Fruit fly (Drosophila melanogaster) whole organism, embryonic: ENCODE results near the gene CG15043.

ENCODE experiments used
- Abd-B ChIP-seq: fragments of 200-800 bp; sonication (Bioruptor generic); optimal IDR thresholded peaks from 2 replicates; lab custom pipeline; 2018; ENCODE audit warnings: missing biosample characterization, mild to moderate bottlenecking, missing genetic modification characterization, moderate library complexity
- Aef1 ChIP-seq: fragments of 200-800 bp; sonication (Bioruptor generic); IDR thresholded peaks from 3 replicates; pipeline ENCODE4 v1.3.6; 2022; ENCODE audit warnings: missing biosample characterization, missing genetic modification characterization
- B-H2 ChIP-seq: fragments of 200-800 bp; sonication (Bioruptor generic); optimal IDR thresholded peaks from 2 replicates; lab custom pipeline; 2018; ENCODE audit warnings: missing biosample characterization, mild to moderate bottlenecking, missing genetic modification characterization
- Blimp-1 ChIP-seq: fragments of 200-800 bp; sonication (Bioruptor generic); optimal IDR thresholded peaks from 3 replicates; lab custom pipeline; 2018; ENCODE audit warnings: missing biosample characterization, missing genetic modification characterization, mild to moderate bottlenecking, moderate library complexity, missing genetic modification reagents
- C15 ChIP-seq: fragments of 200-800 bp; sonication (Bioruptor generic); IDR thresholded peaks from 3 replicates; pipeline ENCODE4 v1.3.6; 2022; ENCODE audit warnings: missing biosample characterization, missing genetic modification characterization
- CG10209 ChIP-seq: fragments of 200-800 bp; sonication (Bioruptor generic); optimal IDR thresholded peaks from 3 replicates; lab custom pipeline; 2017; ENCODE audit warnings: missing biosample characterization, mild to moderate bottlenecking, missing genetic modification characterization, missing genetic modification reagents
- CG13894 ChIP-seq: fragments of 200-800 bp; sonication (Bioruptor generic); optimal IDR thresholded peaks from 3 replicates; lab custom pipeline; 2018; ENCODE audit warnings: missing biosample characterization, mild to moderate bottlenecking, missing genetic modification characterization, moderate library complexity
- CG14441 ChIP-seq: fragments of 200-800 bp; sonication (Bioruptor generic); IDR thresholded peaks from 2 replicates; pipeline ENCODE4 v1.3.6; 2022; ENCODE audit warnings: missing biosample characterization, missing genetic modification characterization
- CG17912 ChIP-seq: fragments of 200-800 bp; sonication (Bioruptor generic); optimal IDR thresholded peaks from 2 replicates; lab custom pipeline; 2018; ENCODE audit warnings: missing biosample characterization, mild to moderate bottlenecking, missing genetic modification characterization
- CG2712 ChIP-seq: fragments of 200-800 bp; optimal IDR thresholded peaks from 3 replicates; lab custom pipeline; 2019; ENCODE audit warnings: missing biosample characterization, mild to moderate bottlenecking, missing genetic modification characterization, moderate library complexity
- CG30431 ChIP-seq: fragments of 200-800 bp; sonication (Bioruptor generic); optimal IDR thresholded peaks from 2 replicates; lab custom pipeline; 2017; ENCODE audit warnings: missing biosample characterization, missing genetic modification characterization
- CG31388 ChIP-seq: fragments of 200-800 bp; sonication (Bioruptor generic); optimal IDR thresholded peaks from 2 replicates; lab custom pipeline; 2016; ENCODE audit warnings: missing biosample characterization, missing genetic modification characterization
- CG34422 ChIP-seq: fragments of 200-800 bp; sonication (Bioruptor generic); IDR thresholded peaks from 3 replicates; pipeline ENCODE4 v1.3.6; 2022; ENCODE audit warnings: missing biosample characterization, missing genetic modification characterization
- CG3838 ChIP-seq: fragments of 200-800 bp; sonication (Bioruptor generic); optimal IDR thresholded peaks from 3 replicates; lab custom pipeline; 2016; ENCODE audit warnings: missing biosample characterization, missing genetic modification characterization
- CG4424 ChIP-seq: fragments of 200-800 bp; sonication (Bioruptor generic); optimal IDR thresholded peaks from 3 replicates; lab custom pipeline; 2016; ENCODE audit warnings: missing biosample characterization, missing genetic modification characterization
- CG8765 ChIP-seq: fragments of 200-800 bp; sonication (Bioruptor generic); IDR thresholded peaks from 2 replicates; pipeline ENCODE4 v1.3.6; 2022; ENCODE audit warnings: missing biosample characterization, missing genetic modification characterization
- CG8944 ChIP-seq: fragments of 200-800 bp; sonication (Bioruptor generic); optimal IDR thresholded peaks from 3 replicates; lab custom pipeline; 2016; ENCODE audit warnings: missing biosample characterization, missing genetic modification characterization
- Gsc ChIP-seq: fragments of 200-800 bp; sonication (Bioruptor generic); IDR thresholded peaks from 2 replicates; pipeline ENCODE4 v1.3.6; 2022; ENCODE audit warnings: missing biosample characterization, missing genetic modification characterization
- MTF-1 ChIP-seq: fragments of 200-800 bp; sonication (Bioruptor generic); optimal IDR thresholded peaks from 2 replicates; lab custom pipeline; 2018; ENCODE audit warnings: missing biosample characterization, mild to moderate bottlenecking, missing genetic modification characterization, borderline replicate concordance
- Nf-YB ChIP-seq: fragments of 200-800 bp; sonication (Bioruptor generic); optimal IDR thresholded peaks from 3 replicates; lab custom pipeline; 2019; ENCODE audit warnings: missing biosample characterization, mild to moderate bottlenecking, missing genetic modification characterization, moderate library complexity
- Nf-YC ChIP-seq: fragments of 200-800 bp; optimal IDR thresholded peaks from 3 replicates; lab custom pipeline; 2019; ENCODE audit warnings: missing biosample characterization, mild to moderate bottlenecking, missing genetic modification characterization, moderate library complexity
- PHDP ChIP-seq: fragments of 200-800 bp; sonication (Bioruptor generic); optimal IDR thresholded peaks from 3 replicates; lab custom pipeline; 2018; ENCODE audit warnings: missing biosample characterization, mild to moderate bottlenecking, missing genetic modification characterization, moderate library complexity
- Sry-β ChIP-seq: fragments of 200-800 bp; sonication (Bioruptor generic); optimal IDR thresholded peaks from 2 replicates; lab custom pipeline; 2018; ENCODE audit warnings: missing biosample characterization, mild to moderate bottlenecking, missing genetic modification characterization, moderate library complexity
- abd-A ChIP-seq: fragments of 200-800 bp; sonication (Bioruptor generic); optimal IDR thresholded peaks from 3 replicates; lab custom pipeline; 2019; ENCODE audit warnings: missing biosample characterization, mild to moderate bottlenecking, missing genetic modification characterization, moderate library complexity
- az2 ChIP-seq: fragments of 200-800 bp; sonication (Bioruptor generic); optimal IDR thresholded peaks from 3 replicates; lab custom pipeline; 2016; ENCODE audit warnings: missing biosample characterization, missing genetic modification characterization
- bsh ChIP-seq, 2 experiments: fragments of 200-800 bp; sonication (Bioruptor generic); optimal IDR thresholded peaks; 2 replicates each; lab custom pipeline; 2017 to 2018; ENCODE audit warnings: mild to moderate bottlenecking in 2 of 2, missing biosample characterization in 2 of 2, missing genetic modification characterization in 2 of 2, moderate library complexity in 1 of 2
- caup ChIP-seq: fragments of 200-800 bp; sonication (Bioruptor generic); optimal IDR thresholded peaks from 3 replicates; lab custom pipeline; 2017; ENCODE audit warnings: missing biosample characterization, mild to moderate bottlenecking, missing genetic modification characterization, moderate library complexity; ENCODE audit not compliant: severe bottlenecking
- corto ChIP-seq: fragments of 200-800 bp; sonication (Bioruptor generic); optimal IDR thresholded peaks from 2 replicates; lab custom pipeline; 2016; ENCODE audit warnings: missing biosample characterization, mild to moderate bottlenecking, missing genetic modification characterization, moderate library complexity
- dati ChIP-seq: fragments of 200-800 bp; sonication (Bioruptor generic); IDR thresholded peaks from 2 replicates; pipeline ENCODE4 v1.3.6; 2022; ENCODE audit warnings: missing biosample characterization, missing genetic modification characterization
- esg ChIP-seq: fragments of 200-800 bp; sonication (Bioruptor generic); conservative IDR thresholded peaks from 2 replicates; pipeline ENCODE4 v1.3.6; 2022; ENCODE audit warnings: missing biosample characterization, missing genetic modification characterization
- fru ChIP-seq: fragments of >200 bp; optimal IDR thresholded peaks from 2 replicates; lab custom pipeline; 2017
- gfzf ChIP-seq: fragments of 200-800 bp; sonication (Bioruptor generic); optimal IDR thresholded peaks from 2 replicates; lab custom pipeline; 2016; ENCODE audit warnings: missing biosample characterization, mild to moderate bottlenecking, missing genetic modification characterization, moderate library complexity
- gsb-n ChIP-seq: fragments of 200-800 bp; sonication (Bioruptor generic); optimal IDR thresholded peaks from 3 replicates; lab custom pipeline; 2018; ENCODE audit warnings: missing biosample characterization, mild to moderate bottlenecking, missing genetic modification characterization
- nau ChIP-seq: fragments of 200-800 bp; sonication (Bioruptor generic); optimal IDR thresholded peaks from 3 replicates; lab custom pipeline; 2017; ENCODE audit warnings: missing biosample characterization, mild to moderate bottlenecking, missing genetic modification characterization, missing genetic modification reagents
- nerfin-2 ChIP-seq: fragments of 200-800 bp; sonication (Bioruptor generic); IDR thresholded peaks from 2 replicates; pipeline ENCODE4 v1.3.6; 2022; ENCODE audit warnings: missing biosample characterization, missing genetic modification characterization; ENCODE audit not compliant: partially characterized antibody
- oc ChIP-seq: fragments of 200-800 bp; sonication (Bioruptor generic); optimal IDR thresholded peaks from 2 replicates; lab custom pipeline; 2018; ENCODE audit warnings: missing biosample characterization, mild to moderate bottlenecking, missing genetic modification characterization, moderate library complexity
- p53 ChIP-seq: fragments of 200-800 bp; sonication (Bioruptor generic); optimal IDR thresholded peaks from 2 replicates; lab custom pipeline; 2016; ENCODE audit warnings: missing biosample characterization, missing genetic modification characterization
- pho ChIP-seq: fragments of 200-800 bp; sonication (Bioruptor generic); optimal IDR thresholded peaks from 2 replicates; lab custom pipeline; 2016; ENCODE audit warnings: missing biosample characterization, missing genetic modification characterization
- pita ChIP-seq: fragments of 200-800 bp; sonication (Bioruptor generic); optimal IDR thresholded peaks from 2 replicates; lab custom pipeline; 2017; ENCODE audit warnings: missing biosample characterization, mild to moderate bottlenecking, missing genetic modification characterization
- pzg ChIP-seq: fragments of 200-800 bp; sonication (Bioruptor generic); optimal IDR thresholded peaks from 3 replicates; lab custom pipeline; 2018; ENCODE audit warnings: missing biosample characterization, mild to moderate bottlenecking, missing genetic modification characterization, moderate library complexity
- ranshi ChIP-seq: fragments of 200-800 bp; sonication (Bioruptor generic); IDR thresholded peaks from 2 replicates; pipeline ENCODE4 v1.3.6; 2022; ENCODE audit warnings: missing biosample characterization, missing genetic modification characterization
- run ChIP-seq: fragments of 200-800 bp; sonication (Bioruptor generic); optimal IDR thresholded peaks from 3 replicates; lab custom pipeline; 2018; ENCODE audit warnings: missing biosample characterization, mild to moderate bottlenecking, missing genetic modification characterization
- sob ChIP-seq: fragments of 200-800 bp; sonication (Bioruptor generic); IDR thresholded peaks from 2 replicates; pipeline ENCODE4 v1.3.6; 2022; ENCODE audit warnings: missing biosample characterization, missing genetic modification characterization
- stwl ChIP-seq: fragments of 200-800 bp; sonication (Bioruptor generic); optimal IDR thresholded peaks from 3 replicates; lab custom pipeline; 2018; ENCODE audit warnings: missing biosample characterization, mild to moderate bottlenecking, missing genetic modification characterization, moderate library complexity
- tap ChIP-seq: fragments of 200-800 bp; optimal IDR thresholded peaks from 3 replicates; lab custom pipeline; 2019; ENCODE audit warnings: missing biosample characterization, mild to moderate bottlenecking, missing genetic modification characterization, moderate library complexity
- tin ChIP-seq: fragments of 200-800 bp; sonication (Bioruptor generic); optimal IDR thresholded peaks from 3 replicates; lab custom pipeline; 2016; ENCODE audit warnings: missing biosample characterization, missing genetic modification characterization
- twi ChIP-seq: fragments of 200-800 bp; optimal IDR thresholded peaks from 2 replicates; lab custom pipeline; 2019; ENCODE audit warnings: missing biosample characterization, mild to moderate bottlenecking, missing genetic modification characterization, moderate library complexity
- usp ChIP-seq: fragments of >200 bp; optimal IDR thresholded peaks from 2 replicates; lab custom pipeline; 2017; ENCODE audit warnings: missing biosample characterization, missing genetic modification characterization
- vnd ChIP-seq: fragments of 200-800 bp; sonication (Bioruptor generic); IDR thresholded peaks from 3 replicates; pipeline ENCODE4 v1.3.6; 2022; ENCODE audit warnings: missing biosample characterization, missing genetic modification characterization; ENCODE audit not compliant: partially characterized antibody
- wor ChIP-seq: fragments of 200-800 bp; sonication (Bioruptor generic); IDR thresholded peaks from 2 replicates; pipeline ENCODE4 v1.3.6; 2022; ENCODE audit warnings: missing biosample characterization, missing genetic modification characterization
- zen ChIP-seq: fragments of 200-800 bp; sonication (Bioruptor generic); optimal IDR thresholded peaks from 3 replicates; lab custom pipeline; 2018; ENCODE audit warnings: missing biosample characterization, mild to moderate bottlenecking, missing genetic modification characterization, moderate library complexity

The CG15043 gene

dm6 chrX:18494165-18494740 is at the start of gene CG15043 (continued):
- no peak for TF ChIP-seq gfzf
- peak; percentile 62 for TF ChIP-seq CG14441 (GFP tag; lab: Robert Waterston, UW)
- TF ChIP-seq CG34422 = no peak
- peak; percentile 52 for TF ChIP-seq caup (GFP tag; lab: Kevin White, UChicago)
- peak; percentile 23 for TF ChIP-seq CG10209 (GFP tag; lab: Kevin White, UChicago)
- no peak for TF ChIP-seq CG8944 (GFP tag; lab: Kevin White, UChicago)
- TF ChIP-seq nau (GFP tag; lab: Kevin White, UChicago) = no peak
- TF ChIP-seq Nf-YC (tag; lab: Kevin White, UChicago) = no peak
- no peak for TF ChIP-seq oc (tag; lab: Kevin White, UChicago)
- no peak for TF ChIP-seq vnd (GFP tag; lab: Robert Waterston, UW)
- no peak for TF ChIP-seq abd-A (tag; lab: Kevin White, UChicago)
- TF ChIP-seq wor (GFP tag; lab: Robert Waterston, UW) = no peak
- TF ChIP-seq p53 (GFP tag; lab: Kevin White, UChicago) = no peak
- no peak for TF ChIP-seq Gsc
- no peak for TF ChIP-seq Nf-YB (GFP tag; lab: Kevin White, UChicago)
- TF ChIP-seq C15 (GFP tag; lab: Robert Waterston, UW) = no peak
- peak; percentile 37 for TF ChIP-seq pho
- TF ChIP-seq corto = no peak
- peak; percentile 2 for TF ChIP-seq CG13894 (tag; lab: Kevin White, UChicago)
- TF ChIP-seq sob (GFP tag; lab: Robert Waterston, UW) = no peak
- TF ChIP-seq MTF-1 = no peak
- no peak for TF ChIP-seq twi (tag; lab: Kevin White, UChicago)
- TF ChIP-seq pzg (GFP tag; lab: Kevin White, UChicago) = no peak
- TF ChIP-seq usp = no peak
- no peak for TF ChIP-seq CG3838 (GFP tag; lab: Kevin White, UChicago)
- TF ChIP-seq CG2712 (tag; lab: Kevin White, UChicago) = no peak
- no peak for TF ChIP-seq az2 (GFP tag; lab: Kevin White, UChicago)
- TF ChIP-seq CG17912 = no peak
- no peak for TF ChIP-seq CG31388 (GFP tag; lab: Kevin White, UChicago)
- no peak for TF ChIP-seq B-H2 (GFP tag; lab: Kevin White, UChicago)
- TF ChIP-seq CG4424 (GFP tag; lab: Kevin White, UChicago) = no peak
- TF ChIP-seq bsh (GFP tag; optimal IDR thresholded peaks at IDR 0.05; lab: Kevin White, UChicago) = no peak
- no peak for TF ChIP-seq zen (tag; lab: Kevin White, UChicago)
- peak; percentile 48; the same call in 2 of the 3 replicates for TF ChIP-seq Aef1 (GFP tag; lab: Robert Waterston, UW)
- peak; percentile 72 for TF ChIP-seq ranshi (GFP tag; lab: Robert Waterston, UW)
- TF ChIP-seq dati (GFP tag; lab: Robert Waterston, UW) = no peak
- no peak for TF ChIP-seq tin (GFP tag; lab: Kevin White, UChicago)
- no peak for TF ChIP-seq stwl (tag; lab: Kevin White, UChicago)
- TF ChIP-seq CG8765 (GFP tag; lab: Robert Waterston, UW) = no peak
- no peak; the same call in 1 of the 2 replicates for TF ChIP-seq esg (GFP tag; lab: Robert Waterston, UW)
- no peak for TF ChIP-seq nerfin-2
- no peak for TF ChIP-seq Abd-B (GFP tag; lab: Kevin White, UChicago)
- TF ChIP-seq run (tag; lab: Kevin White, UChicago) = no peak
- no peak for TF ChIP-seq fru
- no peak for TF ChIP-seq pita
- no peak for TF ChIP-seq CG30431
- TF ChIP-seq Blimp-1 = no peak
- no peak for TF ChIP-seq Sry-β (GFP tag; lab: Kevin White, UChicago)
- no peak for TF ChIP-seq tap
- TF ChIP-seq gsb-n = no peak
- TF ChIP-seq PHDP (tag; lab: Kevin White, UChicago) = no peak
